Fruit fly (Drosophila melanogaster): ENCODE measurements around the gene CG8997.

The CG8997 gene

dm6 chr2L:13839744-13840151 lies 5.4 kb downstream of the CG8997 start (continued):
- TF ChIP-seq CG8944 (GFP tag; optimal IDR thresholded peaks at IDR 0.05) (peak; percentile 58), CG15479 (GFP tag; optimal IDR thresholded peaks at IDR 0.05) (no peak), mirr (GFP tag; optimal IDR thresholded peaks at IDR 0.05) (no peak), ranshi (GFP tag; IDR thresholded peaks at IDR 0.05) (peak; percentile 70), Meics (GFP tag; optimal IDR thresholded peaks at IDR 0.05) (peak; percentile 79), psq (GFP tag; optimal IDR thresholded peaks at IDR 0.05) (peak; percentile 43), E2f1 (GFP tag; IDR thresholded peaks at IDR 0.05) (peak; percentile 68), CG8388 (GFP tag; optimal IDR thresholded peaks at IDR 0.05) (peak; percentile 80), ems (GFP tag; optimal IDR thresholded peaks at IDR 0.05) (peak; percentile 40), CG17912 (GFP tag; optimal IDR thresholded peaks at IDR 0.05) (no peak), CG3726 (GFP tag; IDR thresholded peaks at IDR 0.05) (0 out of 3 replicates have a peak, but pooled peaks have one; percentile 71), jigr1 (GFP tag; IDR thresholded peaks at IDR 0.05) (peak; percentile 83; the same call in 2 of the 3 replicates), cas (GFP tag; IDR thresholded peaks at IDR 0.05) (no peak), chinmo (GFP tag; IDR thresholded peaks at IDR 0.05; ENCODE audit: partially characterized antibody) (0 out of 4 replicates have a peak, but pooled peaks have one; percentile 14), unpg (GFP tag; optimal IDR thresholded peaks at IDR 0.05) (peak; percentile 91), CG5180 (GFP tag; optimal IDR thresholded peaks at IDR 0.05) (peak; percentile 59), peb (GFP tag; IDR thresholded peaks at IDR 0.05) (peak; percentile 62; the same call in 1 of the 2 replicates), dan (GFP tag; IDR thresholded peaks at IDR 0.05) (no peak), HLH54F (GFP tag; optimal IDR thresholded peaks at IDR 0.05) (peak; percentile 58), CG10543 (GFP tag; optimal IDR thresholded peaks at IDR 0.05) (no peak), vnd (GFP tag; IDR thresholded peaks at IDR 0.05; ENCODE audit: partially characterized antibody) (no peak), CG7839 (tag; optimal IDR thresholded peaks at IDR 0.05) (peak; percentile 93), CG3065 (GFP tag; optimal IDR thresholded peaks at IDR 0.05) (peak; percentile 50), MTF-1 (GFP tag; optimal IDR thresholded peaks at IDR 0.05; ENCODE audit: borderline replicate concordance) (no peak), chif (GFP tag; optimal IDR thresholded peaks at IDR 0.05) (peak; percentile 77 to 82), H15 (GFP tag; IDR thresholded peaks at IDR 0.05) (0 out of 3 replicates have a peak, but pooled peaks have one; percentile 42), CG13775 (GFP tag; optimal IDR thresholded peaks at IDR 0.05) (peak; percentile 82), zen2 (GFP tag; IDR thresholded peaks at IDR 0.05; ENCODE audit: partially characterized antibody) (no peak), CG6813 (GFP tag; optimal IDR thresholded peaks at IDR 0.05) (peak; percentile 37), knrl (GFP tag; IDR thresholded peaks at IDR 0.05; ENCODE audit: partially characterized antibody) (no peak), lola (GFP tag; optimal IDR thresholded peaks at IDR 0.05) (peak in 1 of 3 experiments; percentile 79), nerfin-1 (tag; optimal IDR thresholded peaks at IDR 0.05) (peak; percentile 66), Mad (GFP tag; optimal IDR thresholded peaks at IDR 0.05) (peak; percentile 66), ab (GFP tag; optimal IDR thresholded peaks at IDR 0.05) (peak; percentile 39), zfh1 (GFP tag; IDR thresholded peaks at IDR 0.05) (0 out of 3 replicates have a peak, but pooled peaks have one; percentile 37), CG3838 (GFP tag; optimal IDR thresholded peaks at IDR 0.05) (peak; percentile 70), ken (GFP tag; IDR thresholded peaks at IDR 0.05) (no peak), Pdp1 (GFP tag; optimal IDR thresholded peaks at IDR 0.05) (peak; percentile 73 to 76), Lpt (GFP tag; optimal IDR thresholded peaks at IDR 0.05) (no peak), nmo (GFP tag; optimal IDR thresholded peaks at IDR 0.05) (peak; percentile 96), D19A (tag; optimal IDR thresholded peaks at IDR 0.05) (peak; percentile 85), wor (GFP tag; IDR thresholded peaks at IDR 0.05) (peak; percentile 79), CG10959 (GFP tag; IDR thresholded peaks at IDR 0.05) (peak; percentile 36; the same call in 1 of the 2 replicates), prd (optimal IDR thresholded peaks at IDR 0.05) (no peak), prd (GFP tag; IDR thresholded peaks at IDR 0.05) (peak; percentile 70), CG12769 (tag; optimal IDR thresholded peaks at IDR 0.05) (peak; percentile 63), fd64A (GFP tag; optimal IDR thresholded peaks at IDR 0.05) (no peak), vvl (GFP tag; IDR thresholded peaks at IDR 0.05) (peak; percentile 71), Spps (tag; optimal IDR thresholded peaks at IDR 0.05) (peak; percentile 61), Ets97D (GFP tag; optimal IDR thresholded peaks at IDR 0.05) (peak; percentile 57)
